Worm (Caenorhabditis elegans): ENCODE results near the gene panl-3.
A peak's percentile ranks its signal among the peaks of the same experiment; 100 is the strongest.

panl-3 gene

ce11 chrIII:9824330-9824934, 5.6 kb downstream of the panl-3 start, which contains the start of gene lin-52:
TSS of gene lin-52 (minus strand) at chrIII:9824750.
- no peak for TF ChIP-seq him-1 (tag; optimal IDR thresholded peaks at IDR 0.05)
- no peak for TF ChIP-seq dao-5 (tag; optimal IDR thresholded peaks at IDR 0.05)
- TF ChIP-seq W03F9.2 (tag; optimal IDR thresholded peaks at IDR 0.05), result no peak

ce11 chrIII:9825073-9825828, 6.4 kb downstream of the panl-3 start, which contains the start of gene ZK632.9:
TSS of gene ZK632.9 (minus strand) at chrIII:9825432.
- TF ChIP-seq him-1 (tag; optimal IDR thresholded peaks at IDR 0.05) (no peak), dao-5 (tag; optimal IDR thresholded peaks at IDR 0.05) (no peak), W03F9.2 (tag; optimal IDR thresholded peaks at IDR 0.05) (no peak)

- TF ChIP-seq W03F9.2 (tag; optimal IDR thresholded peaks at IDR 0.05) (no peak), dao-5 (tag; optimal IDR thresholded peaks at IDR 0.05) (no peak), him-1 (tag; optimal IDR thresholded peaks at IDR 0.05) (no peak)
Observed at ce11 chrIII:9826005-9826404, 7.1 kb downstream of the panl-3 start.

ce11 chrIII:9827163-9827951, 8.5 kb downstream of the panl-3 start, which contains the start of the genes ZK632.10 and ZK632.11:
TSS of gene ZK632.10 (minus strand) at chrIII:9827722.
TSS of gene ZK632.11 (plus strand) at chrIII:9827915.
- TF ChIP-seq W03F9.2 (tag; optimal IDR thresholded peaks at IDR 0.05), result peak; percentile 85
- no peak for TF ChIP-seq dao-5 (tag; optimal IDR thresholded peaks at IDR 0.05)

ce11 chrIII:9830502-9830901, 11.6 kb downstream of the panl-3 start, which contains the start of gene ZK632.12:
TSS of gene ZK632.12 (plus strand) at chrIII:9830802.
- TF ChIP-seq him-1 (tag; optimal IDR thresholded peaks at IDR 0.05) (no peak), W03F9.2 (tag; optimal IDR thresholded peaks at IDR 0.05) (no peak), dao-5 (tag; optimal IDR thresholded peaks at IDR 0.05) (no peak)

- TF ChIP-seq him-1 (tag; optimal IDR thresholded peaks at IDR 0.05), result no peak
- no peak for TF ChIP-seq W03F9.2 (tag; optimal IDR thresholded peaks at IDR 0.05)
- TF ChIP-seq dao-5 (tag; optimal IDR thresholded peaks at IDR 0.05), result no peak
Observed at ce11 chrIII:9832569-9832968, 13.7 kb downstream of the panl-3 start.

ce11 chrIII:9834888-9835287, 16.0 kb downstream of the panl-3 start, which contains the start of gene K11H3.8:
TSS of gene K11H3.8 (plus strand) at chrIII:9835188.
- TF ChIP-seq W03F9.2 (tag; optimal IDR thresholded peaks at IDR 0.05) (no peak), dao-5 (tag; optimal IDR thresholded peaks at IDR 0.05) (no peak), him-1 (tag; optimal IDR thresholded peaks at IDR 0.05) (no peak)

- no peak for TF ChIP-seq dao-5 (tag; optimal IDR thresholded peaks at IDR 0.05)
- no peak for TF ChIP-seq W03F9.2 (tag; optimal IDR thresholded peaks at IDR 0.05)
- no peak for TF ChIP-seq him-1 (tag; optimal IDR thresholded peaks at IDR 0.05)
Observed at ce11 chrIII:9843715-9844114, 24.9 kb downstream of the panl-3 start, which contains the start of gene K11H3.5. TSS of gene K11H3.5 (plus strand) at chrIII:9843768.

ce11 chrIII:9846093-9846492, 27.2 kb downstream of the panl-3 start, which contains the start of gene K11H3.2:
TSS of gene K11H3.2 (plus strand) at chrIII:9846393.
- TF ChIP-seq dao-5 (tag; optimal IDR thresholded peaks at IDR 0.05) (no peak), W03F9.2 (tag; optimal IDR thresholded peaks at IDR 0.05) (no peak), him-1 (tag; optimal IDR thresholded peaks at IDR 0.05) (no peak)

- TF ChIP-seq him-1 (tag; optimal IDR thresholded peaks at IDR 0.05), result no peak
- TF ChIP-seq dao-5 (tag; optimal IDR thresholded peaks at IDR 0.05), result no peak
- TF ChIP-seq W03F9.2 (tag; optimal IDR thresholded peaks at IDR 0.05), result peak; percentile 69
Observed at ce11 chrIII:9848083-9848482, 29.2 kb downstream of the panl-3 start, which contains the start of gene mrpl-36. TSS of gene mrpl-36 (minus strand) at chrIII:9848116.

ce11 chrIII:9848603-9849002, 29.7 kb downstream of the panl-3 start:
- no peak for TF ChIP-seq dao-5 (tag; optimal IDR thresholded peaks at IDR 0.05)
- no peak for TF ChIP-seq him-1 (tag; optimal IDR thresholded peaks at IDR 0.05)
- no peak for TF ChIP-seq W03F9.2 (tag; optimal IDR thresholded peaks at IDR 0.05)

ce11 chrIII:9849950-9850349, 31.1 kb downstream of the panl-3 start:
- no peak for TF ChIP-seq W03F9.2 (tag; optimal IDR thresholded peaks at IDR 0.05)

ce11 chrIII:9850877-9851276, 32.0 kb downstream of the panl-3 start:
- TF ChIP-seq dao-5 (tag; optimal IDR thresholded peaks at IDR 0.05) (no peak), W03F9.2 (tag; optimal IDR thresholded peaks at IDR 0.05) (no peak), him-1 (tag; optimal IDR thresholded peaks at IDR 0.05) (no peak)
